Worm (Caenorhabditis elegans): Measurements from ENCODE around the gene Y38E10A.1.

ce11 chrII:12606900-12607299 is 36.5 kb upstream of the Y38E10A.1 start, which contains the start of gene Y38E10A.8:
- TF ChIP-seq hmbx-1 (tag; optimal IDR thresholded peaks at IDR 0.05) = no peak
- no peak for TF ChIP-seq hnd-1 (tag; optimal IDR thresholded peaks at IDR 0.05)
- TF ChIP-seq sea-1 (GFP tag; conservative IDR thresholded peaks at IDR 0.05) = no peak
- TF ChIP-seq flt-1 (GFP tag; IDR thresholded peaks at IDR 0.05) = no peak
- TF ChIP-seq ama-1 (optimal IDR thresholded peaks at IDR 0.05) = no peak
- TF ChIP-seq tra-4 (tag; optimal IDR thresholded peaks at IDR 0.05) = no peak
- TF ChIP-seq ceh-13 (GFP tag; optimal IDR thresholded peaks at IDR 0.05) = no peak
- no peak for TF ChIP-seq F13C5.2 (tag; optimal IDR thresholded peaks at IDR 0.05)
- no peak for TF ChIP-seq scrt-1 (GFP tag; IDR thresholded peaks at IDR 0.05)

Measured in whole organism, early embryonic.